Fruit fly (Drosophila melanogaster) whole organism, wandering third instar larva: ENCODE data around the gene CG12992.

ENCODE experiments used
- Abd-B ChIP-seq: fragments of >200 bp; optimal IDR thresholded peaks from 2 replicates; lab custom pipeline; 2017; ENCODE audit warnings: missing biosample characterization, missing genetic modification characterization
- CG32264 ChIP-seq: fragments of 200-800 bp; sonication (Bioruptor generic); optimal IDR thresholded peaks from 2 replicates; lab custom pipeline; 2016; ENCODE audit warnings: missing biosample characterization, missing genetic modification characterization
- CG9705 ChIP-seq: fragments of 200-800 bp; sonication (Bioruptor generic); optimal IDR thresholded peaks from 2 replicates; lab custom pipeline; 2018; ENCODE audit warnings: missing biosample characterization, mild to moderate bottlenecking, missing genetic modification characterization
- CrebA ChIP-seq: fragments of 200-800 bp; sonication (Bioruptor generic); optimal IDR thresholded peaks from 2 replicates; lab custom pipeline; 2016; ENCODE audit warnings: missing biosample characterization, mild to moderate bottlenecking, missing genetic modification characterization, borderline replicate concordance
- Dfd ChIP-seq: fragments of >200 bp; optimal IDR thresholded peaks from 2 replicates; lab custom pipeline; 2017; ENCODE audit warnings: missing biosample characterization, missing genetic modification characterization
- Dif ChIP-seq: fragments of 200-275, 200-300 bp; sonication (Bioruptor generic); optimal IDR thresholded peaks from 2 replicates; lab custom pipeline; 2018; ENCODE audit warnings: missing biosample characterization, missing genetic modification characterization; ENCODE audit not compliant: partially characterized antibody
- GATAd ChIP-seq: sonication (Bioruptor generic); optimal IDR thresholded peaks from 2 replicates; lab custom pipeline; 2016; ENCODE audit warnings: missing biosample characterization, missing genetic modification characterization
- HLH106 ChIP-seq: fragments of 200-800 bp; optimal IDR thresholded peaks from 3 replicates; lab custom pipeline; 2019; ENCODE audit warnings: missing biosample characterization, mild to moderate bottlenecking, missing genetic modification characterization, moderate library complexity
- Hnf4 ChIP-seq: fragments of 200-800 bp; sonication (Bioruptor generic); optimal IDR thresholded peaks from 2 replicates; lab custom pipeline; 2016; ENCODE audit warnings: missing biosample characterization, mild to moderate bottlenecking, missing genetic modification characterization
- Hr78 ChIP-seq: fragments of >200 bp; optimal IDR thresholded peaks from 2 replicates; lab custom pipeline; 2017; ENCODE audit warnings: missing biosample characterization, missing genetic modification characterization
- Hr83 ChIP-seq: fragments of 200-300 bp; sonication (Bioruptor generic); optimal IDR thresholded peaks from 2 replicates; lab custom pipeline; 2016; ENCODE audit warnings: missing biosample characterization, mild to moderate bottlenecking, missing genetic modification characterization, moderate library complexity; ENCODE audit not compliant: poor library complexity, severe bottlenecking
- Jra ChIP-seq: sonication (Bioruptor generic); optimal IDR thresholded peaks from 2 replicates; lab custom pipeline; 2016; ENCODE audit warnings: missing biosample characterization, missing genetic modification characterization
- Mio ChIP-seq: sonication (Bioruptor generic); optimal IDR thresholded peaks from 2 replicates; lab custom pipeline; 2016; ENCODE audit warnings: missing biosample characterization, missing genetic modification characterization
- Myc ChIP-seq: fragments of >200 bp; optimal IDR thresholded peaks from 2 replicates; lab custom pipeline; 2017
- N ChIP-seq: fragments of >200 bp; optimal IDR thresholded peaks from 2 replicates; lab custom pipeline; 2018; ENCODE audit warnings: missing biosample characterization, missing external identifiers, missing genetic modification characterization
- OdsH ChIP-seq: fragments of 200-800 bp; sonication (Bioruptor generic); optimal IDR thresholded peaks from 2 replicates; lab custom pipeline; 2016; ENCODE audit warnings: missing biosample characterization, mild to moderate bottlenecking, missing genetic modification characterization
- Rel ChIP-seq, 2 experiments: fragments of 200-800 bp; sonication (Bioruptor generic) in 1 of 2; optimal IDR thresholded peaks; 2 replicates in 1 of 2; 3 replicates in 1 of 2; lab custom pipeline; 2016 to 2019; ENCODE audit warnings: mild to moderate bottlenecking in 2 of 2, missing biosample characterization in 2 of 2, missing genetic modification characterization in 2 of 2, moderate library complexity in 1 of 2
- Sp1 ChIP-seq: fragments of 200-800 bp; sonication (Bioruptor generic); optimal IDR thresholded peaks from 3 replicates; lab custom pipeline; 2019; ENCODE audit warnings: missing biosample characterization, mild to moderate bottlenecking, missing genetic modification characterization, moderate library complexity
- Vsx2 ChIP-seq: fragments of 200-300, 225-300 bp; sonication (Bioruptor generic); optimal IDR thresholded peaks from 2 replicates; lab custom pipeline; 2018; ENCODE audit warnings: missing biosample characterization, missing genetic modification characterization; ENCODE audit not compliant: partially characterized antibody
- br ChIP-seq: fragments of 200-800 bp; sonication (Bioruptor generic); optimal IDR thresholded peaks from 2 replicates; lab custom pipeline; 2016; ENCODE audit warnings: missing biosample characterization, missing genetic modification characterization
- brk ChIP-seq: fragments of 200-800 bp; sonication (Bioruptor generic); optimal IDR thresholded peaks from 2 replicates; lab custom pipeline; 2016; ENCODE audit warnings: missing biosample characterization, mild to moderate bottlenecking, missing genetic modification characterization
- dl ChIP-seq, 2 experiments: fragments of 175-275, 200-275 bp in 1 of 2; fragments of 200-275 bp in 1 of 2; sonication (Bioruptor generic); optimal IDR thresholded peaks; lab custom pipeline; 2018; ENCODE audit warnings: mild to moderate bottlenecking in 2 of 2, missing biosample characterization in 2 of 2, missing genetic modification characterization in 2 of 2, moderate library complexity in 2 of 2; ENCODE audit not compliant: partially characterized antibody in 2 of 2, insufficient read depth in 1 of 2
- dmrt93B ChIP-seq: fragments of 200-800 bp; sonication (Bioruptor generic); optimal IDR thresholded peaks from 2 replicates; lab custom pipeline; 2018; ENCODE audit warnings: missing biosample characterization, mild to moderate bottlenecking, missing genetic modification characterization
- dsf ChIP-seq: sonication (Bioruptor generic); optimal IDR thresholded peaks from 2 replicates; lab custom pipeline; 2016; ENCODE audit warnings: missing biosample characterization, missing genetic modification characterization, borderline replicate concordance
- ey ChIP-seq: fragments of 200-800 bp; sonication (Bioruptor generic); optimal IDR thresholded peaks from 2 replicates; lab custom pipeline; 2016; ENCODE audit warnings: missing biosample characterization, missing genetic modification characterization
- foxo ChIP-seq, 2 experiments: fragments of 200-800 bp; sonication (Bioruptor generic); optimal IDR thresholded peaks; 2 replicates in 1 of 2; 3 replicates in 1 of 2; lab custom pipeline; 2016 to 2017; ENCODE audit warnings: missing biosample characterization in 2 of 2, missing genetic modification characterization in 2 of 2
- fru ChIP-seq: fragments of 200-800 bp; sonication (Bioruptor generic); optimal IDR thresholded peaks from 3 replicates; lab custom pipeline; 2016; ENCODE audit warnings: missing biosample characterization, mild to moderate bottlenecking, missing genetic modification characterization
- h ChIP-seq: fragments of 200-800 bp; sonication (Bioruptor generic); optimal IDR thresholded peaks from 3 replicates; lab custom pipeline; 2016; ENCODE audit warnings: missing biosample characterization, mild to moderate bottlenecking, missing genetic modification characterization
- jim ChIP-seq: fragments of 175-275, 200-325 bp; sonication (Bioruptor generic); optimal IDR thresholded peaks from 2 replicates; lab custom pipeline; 2016; ENCODE audit warnings: missing biosample characterization, mild to moderate bottlenecking, missing genetic modification characterization
- lola ChIP-seq: fragments of >200 bp; optimal IDR thresholded peaks from 2 replicates; lab custom pipeline; 2017; ENCODE audit warnings: missing biosample characterization, missing genetic modification characterization
- pan ChIP-seq: fragments of >200 bp; optimal IDR thresholded peaks from 2 replicates; lab custom pipeline; 2017
- psq ChIP-seq: fragments of 200-800 bp; sonication (Bioruptor generic); optimal IDR thresholded peaks from 3 replicates; lab custom pipeline; 2017; ENCODE audit warnings: missing biosample characterization, mild to moderate bottlenecking, missing genetic modification characterization, moderate library complexity
- rgr ChIP-seq: fragments of 200-800 bp; sonication (Bioruptor generic); optimal IDR thresholded peaks from 3 replicates; lab custom pipeline; 2016; ENCODE audit warnings: missing biosample characterization, mild to moderate bottlenecking, missing genetic modification characterization
- sage ChIP-seq: fragments of 200-800 bp; sonication (Bioruptor generic); optimal IDR thresholded peaks from 2 replicates; lab custom pipeline; 2016; ENCODE audit warnings: missing biosample characterization, mild to moderate bottlenecking, missing genetic modification characterization
- sv ChIP-seq: fragments of 200-800 bp; sonication (Bioruptor generic); optimal IDR thresholded peaks from 3 replicates; lab custom pipeline; 2016; ENCODE audit warnings: missing biosample characterization, missing genetic modification characterization
- tai ChIP-seq: sonication (Bioruptor generic); optimal IDR thresholded peaks from 2 replicates; lab custom pipeline; 2016; ENCODE audit warnings: missing biosample characterization, missing genetic modification characterization
- usp ChIP-seq: fragments of >200 bp; optimal IDR thresholded peaks from 2 replicates; lab custom pipeline; 2017; ENCODE audit warnings: missing biosample characterization, missing genetic modification characterization
- woc ChIP-seq: sonication (Bioruptor generic); optimal IDR thresholded peaks from 2 replicates; lab custom pipeline; 2016; ENCODE audit warnings: missing biosample characterization, mild to moderate bottlenecking, missing genetic modification characterization

Gene CG12992

DNA sequence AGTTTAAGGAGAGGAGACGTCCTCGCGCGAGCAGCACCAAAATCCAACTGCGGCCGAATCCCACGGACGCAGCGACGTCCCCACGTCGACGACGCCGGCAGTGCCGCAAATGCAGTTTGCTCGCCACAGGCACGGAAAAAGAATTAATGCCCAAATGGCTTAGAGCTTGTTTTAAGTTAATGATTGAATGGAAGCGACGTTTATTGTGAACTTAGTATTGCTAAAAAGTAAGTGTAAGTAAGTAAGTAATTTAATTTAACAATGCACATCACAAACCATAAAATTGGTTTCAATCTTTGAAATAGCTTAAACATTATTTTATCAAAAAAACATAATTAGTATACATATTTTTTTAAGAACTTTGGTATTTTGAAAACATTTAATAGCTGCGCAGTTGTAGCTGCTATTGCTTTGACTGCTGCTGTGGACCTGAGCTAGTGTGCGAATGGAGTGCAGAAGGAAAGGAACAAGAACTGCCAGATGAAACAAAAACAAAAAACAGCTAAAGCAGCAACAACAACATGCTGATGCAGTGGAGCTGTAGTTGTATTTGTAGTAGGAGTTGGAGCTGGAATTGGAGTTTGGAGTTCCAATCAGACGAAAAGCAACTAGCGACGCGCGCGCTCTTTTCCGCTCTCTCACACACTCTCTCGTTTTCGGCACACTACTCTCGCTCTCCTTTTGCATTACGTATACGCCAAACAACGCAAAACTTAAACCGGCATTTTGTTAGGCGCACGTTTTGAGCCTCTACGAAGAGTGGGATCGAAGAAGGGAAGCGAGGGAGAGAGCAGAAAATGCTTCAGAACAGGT is 27.3 kb upstream of the CG12992 start, which contains the start of gene CG43658:
CG43658 (minus strand) TSS at position 51 of the 813 bp plus-strand sequence.
- TF ChIP-seq Abd-B = no peak
- peak; percentile 86 for TF ChIP-seq br (GFP tag; lab: Kevin White, UChicago)
- peak; percentile 82 for TF ChIP-seq sage (GFP tag; lab: Kevin White, UChicago)
- peak; percentile 39 for TF ChIP-seq CG32264 (GFP tag; lab: Kevin White, UChicago)
- peak; percentile 93 for TF ChIP-seq HLH106 (tag; lab: Kevin White, UChicago)
- TF ChIP-seq Jra (GFP tag; lab: Kevin White, UChicago) = peak; percentile 46
- no peak for TF ChIP-seq Hr83 (GFP tag; lab: Kevin White, UChicago)
- TF ChIP-seq lola (GFP tag; lab: Kevin White, UChicago) = no peak
- TF ChIP-seq tai = no peak
- TF ChIP-seq Dif = peak; percentile 53
- TF ChIP-seq woc = peak; percentile 78
- TF ChIP-seq usp (GFP tag; lab: Kevin White, UChicago) = no peak
- TF ChIP-seq OdsH (GFP tag; lab: Kevin White, UChicago) = peak; percentile 90
- TF ChIP-seq Vsx2 = no peak
- peak; percentile 8 to 92 for TF ChIP-seq foxo (GFP tag; optimal IDR thresholded peaks at IDR 0.05; lab: Kevin White, UChicago)
- peak; percentile 48 for TF ChIP-seq CrebA (GFP tag; lab: Kevin White, UChicago)
- TF ChIP-seq CG9705 (GFP tag; lab: Kevin White, UChicago) = peak; percentile 81
- TF ChIP-seq rgr (GFP tag; lab: Kevin White, UChicago) = peak; percentile 86
- no peak for TF ChIP-seq Myc (lab: Kevin White, UChicago)
- no peak for TF ChIP-seq pan (lab: Kevin White, UChicago)
- TF ChIP-seq psq (GFP tag; lab: Kevin White, UChicago) = peak; percentile 94
- no peak for TF ChIP-seq GATAd (GFP tag; lab: Kevin White, UChicago)
- TF ChIP-seq Sp1 (GFP tag; lab: Kevin White, UChicago) = peak; percentile 94
- no peak for TF ChIP-seq Mio (GFP tag; lab: Kevin White, UChicago)
- peak; percentile 85 for TF ChIP-seq ey
- TF ChIP-seq N (GFP tag; lab: Kevin White, UChicago) = no peak
- peak; percentile 61 to 62 for TF ChIP-seq dl (GFP tag; optimal IDR thresholded peaks at IDR 0.05; lab: Kevin White, UChicago; ENCODE audit: insufficient read depth in 1 of 2, partially characterized antibody in 2 of 2)
- no peak for TF ChIP-seq sv
- TF ChIP-seq fru (GFP tag; lab: Kevin White, UChicago) = peak; percentile 92
- TF ChIP-seq brk = peak; percentile 81
- TF ChIP-seq Rel (GFP tag; optimal IDR thresholded peaks at IDR 0.05; lab: Kevin White, UChicago) = peak; percentile 63
- peak; percentile 55 for TF ChIP-seq Rel (tag; optimal IDR thresholded peaks at IDR 0.05; lab: Kevin White, UChicago)
- TF ChIP-seq Hnf4 (GFP tag; lab: Kevin White, UChicago) = peak; percentile 56
- TF ChIP-seq dsf (GFP tag; lab: Kevin White, UChicago) = no peak
- TF ChIP-seq dmrt93B = peak; percentile 91
- TF ChIP-seq Hr78 (GFP tag; lab: Kevin White, UChicago) = no peak
- TF ChIP-seq Dfd (GFP tag; lab: Kevin White, UChicago) = no peak
- no peak for TF ChIP-seq jim (GFP tag; lab: Kevin White, UChicago)
- TF ChIP-seq h (GFP tag; lab: Kevin White, UChicago) = peak; percentile 90

DNA sequence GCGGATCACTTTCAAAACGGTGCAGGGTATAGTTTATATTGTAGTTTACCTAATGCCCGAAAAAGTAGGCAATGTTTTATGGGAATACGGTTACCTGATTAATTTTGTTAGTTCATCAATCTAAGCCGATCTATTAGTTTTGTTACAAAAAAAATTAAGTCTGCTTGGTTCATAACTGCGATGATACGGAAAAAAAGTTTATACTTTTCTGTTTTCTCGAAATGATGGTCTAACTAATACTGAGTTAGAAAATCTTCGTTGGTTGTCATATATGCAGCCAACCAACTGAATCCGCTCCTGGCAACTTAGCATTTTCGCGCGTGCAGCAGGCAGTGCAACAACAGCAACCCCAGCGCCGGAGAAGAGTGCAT is 26.7 kb upstream of the CG12992 start:
- TF ChIP-seq OdsH (GFP tag; lab: Kevin White, UChicago) (peak; percentile 88), CrebA (GFP tag; lab: Kevin White, UChicago) (no peak), Dfd (GFP tag; lab: Kevin White, UChicago) (peak; percentile 85), br (GFP tag; lab: Kevin White, UChicago) (peak; percentile 90), Hr83 (GFP tag; lab: Kevin White, UChicago) (no peak), CG32264 (GFP tag; lab: Kevin White, UChicago) (peak; percentile 54), dmrt93B (peak; percentile 98), Rel (GFP tag; optimal IDR thresholded peaks at IDR 0.05; lab: Kevin White, UChicago) (no peak), Rel (tag; optimal IDR thresholded peaks at IDR 0.05; lab: Kevin White, UChicago) (peak; percentile 60), Mio (GFP tag; lab: Kevin White, UChicago) (peak; percentile 49), tai (peak; percentile 91), brk (peak; percentile 9), rgr (GFP tag; lab: Kevin White, UChicago) (peak; percentile 85), usp (GFP tag; lab: Kevin White, UChicago) (no peak), sage (GFP tag; lab: Kevin White, UChicago) (no peak), psq (GFP tag; lab: Kevin White, UChicago) (peak; percentile 74), Dif (no peak), h (GFP tag; lab: Kevin White, UChicago) (peak; percentile 93), Jra (GFP tag; lab: Kevin White, UChicago) (peak; percentile 78), dl (GFP tag; optimal IDR thresholded peaks at IDR 0.05; lab: Kevin White, UChicago; ENCODE audit: insufficient read depth in 1 of 2, partially characterized antibody in 2 of 2) (no peak), Hr78 (GFP tag; lab: Kevin White, UChicago) (no peak), pan (lab: Kevin White, UChicago) (no peak), ey (peak; percentile 94), Abd-B (no peak), lola (GFP tag; lab: Kevin White, UChicago) (no peak), Hnf4 (GFP tag; lab: Kevin White, UChicago) (peak; percentile 80), HLH106 (tag; lab: Kevin White, UChicago) (peak; percentile 96), CG9705 (GFP tag; lab: Kevin White, UChicago) (peak; percentile 95), foxo (GFP tag; optimal IDR thresholded peaks at IDR 0.05; lab: Kevin White, UChicago) (peak; percentile 11 to 94), dsf (GFP tag; lab: Kevin White, UChicago) (peak; percentile 12), woc (peak; percentile 94), sv (no peak), Myc (lab: Kevin White, UChicago) (no peak), N (GFP tag; lab: Kevin White, UChicago) (no peak), jim (GFP tag; lab: Kevin White, UChicago) (peak; percentile 8), Sp1 (GFP tag; lab: Kevin White, UChicago) (peak; percentile 95), fru (GFP tag; lab: Kevin White, UChicago) (peak; percentile 97), Vsx2 (no peak), GATAd (GFP tag; lab: Kevin White, UChicago) (no peak)
- TF ChIP-seq, all 38 proteins: peak for 23
